Fruit fly (Drosophila melanogaster) Kc167 (cell line): ENCODE measurements around the gene CG13771.

Experiments used
- Sin3A ChIP-seq: fragments of >200 bp; optimal IDR thresholded peaks from 2 replicates; lab custom pipeline; 2018; ENCODE audit warnings: missing external identifiers
- h ChIP-seq: fragments of >200 bp; optimal IDR thresholded peaks from 3 replicates; lab custom pipeline; 2018; ENCODE audit warnings: missing external identifiers
- insv ChIP-seq: fragments of >200 bp; optimal IDR thresholded peaks from 3 replicates; lab custom pipeline; 2018; ENCODE audit warnings: missing external identifiers
- psq ChIP-seq: fragments of >200 bp; optimal IDR thresholded peaks from 2 replicates; lab custom pipeline; 2017; ENCODE audit warnings: missing external identifiers
- ttk ChIP-seq: sonication (Bioruptor generic); optimal IDR thresholded peaks from 2 replicates; lab custom pipeline; 2017; ENCODE audit warnings: missing external identifiers

DNA sequence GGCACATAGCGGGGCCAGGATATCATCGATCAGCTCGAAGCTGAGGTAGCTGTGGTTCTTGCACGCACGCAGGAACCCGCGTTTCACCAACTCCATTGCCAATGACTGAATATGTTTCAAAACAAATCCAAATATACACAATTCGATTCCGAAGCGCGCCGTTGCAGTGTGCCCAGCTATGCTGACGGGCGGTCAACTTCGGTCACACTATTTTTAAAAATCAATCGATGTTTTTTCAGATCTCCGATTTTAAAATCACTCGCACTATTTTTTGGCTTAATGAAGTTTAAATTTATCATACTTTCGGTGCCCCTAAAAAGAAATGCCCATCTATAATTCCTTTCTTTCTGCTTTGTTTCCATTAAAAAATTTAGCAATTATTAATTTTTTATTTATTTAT, 14.0 kb upstream of the CG13771 start, which contains the start of gene Nse1:
- TF ChIP-seq Sin3A (lab: Kevin White, UChicago) (no peak), insv (no peak), ttk (lab: Kevin White, UChicago) (no peak), h (lab: Kevin White, UChicago) (no peak), psq (lab: Kevin White, UChicago) (no peak)
